Worm (Caenorhabditis elegans): ENCODE measurements around the gene K08F8.7.
A peak's percentile ranks its signal among the peaks of the same experiment; 100 is the strongest.

The K08F8.7 gene

ce11 chrII:8747246-8747938 is 7.8 kb downstream of the K08F8.7 start:
- TF ChIP-seq klf-2 (GFP tag; conservative IDR thresholded peaks at IDR 0.05) (no peak), flt-1 (GFP tag; IDR thresholded peaks at IDR 0.05) (peak; percentile 63; the same call in 1 of the 2 replicates)

ce11 chrII:8746298-8746775 is 8.8 kb downstream of the K08F8.7 start:
- no peak for TF ChIP-seq ztf-23 (GFP tag; IDR thresholded peaks at IDR 0.05)
- no peak for TF ChIP-seq tab-1 (GFP tag; IDR thresholded peaks at IDR 0.05)
- TF ChIP-seq ztf-29 (GFP tag; IDR thresholded peaks at IDR 0.05) = no peak
- TF ChIP-seq klf-2 (GFP tag; conservative IDR thresholded peaks at IDR 0.05) = no peak
- no peak for TF ChIP-seq med-1 (GFP tag; optimal IDR thresholded peaks at IDR 0.05; ENCODE audit: insufficient read depth)
- no peak for TF ChIP-seq flt-1 (GFP tag; IDR thresholded peaks at IDR 0.05)
- no peak for TF ChIP-seq cog-1 (tag; optimal IDR thresholded peaks at IDR 0.05)
- no peak for TF ChIP-seq T22C8.4 (GFP tag; IDR thresholded peaks at IDR 0.05)
- no peak for TF ChIP-seq ref-1 (GFP tag; conservative IDR thresholded peaks at IDR 0.05)

- TF ChIP-seq ref-1 (GFP tag; conservative IDR thresholded peaks at IDR 0.05) (no peak), med-1 (GFP tag; optimal IDR thresholded peaks at IDR 0.05; ENCODE audit: insufficient read depth) (no peak), cog-1 (tag; optimal IDR thresholded peaks at IDR 0.05) (no peak), ztf-23 (GFP tag; IDR thresholded peaks at IDR 0.05) (no peak), tab-1 (GFP tag; IDR thresholded peaks at IDR 0.05) (no peak), flt-1 (GFP tag; IDR thresholded peaks at IDR 0.05) (no peak), T22C8.4 (GFP tag; IDR thresholded peaks at IDR 0.05) (no peak), klf-2 (GFP tag; conservative IDR thresholded peaks at IDR 0.05) (no peak), ztf-29 (GFP tag; IDR thresholded peaks at IDR 0.05) (no peak)
These were observed 9.5 kb downstream of the K08F8.7 start for ce11 chrII:8745449-8746297.

ce11 chrII:8744555-8745448 is 10.4 kb downstream of the K08F8.7 start:
- no peak for TF ChIP-seq ztf-29 (GFP tag; IDR thresholded peaks at IDR 0.05)
- no peak for TF ChIP-seq tab-1 (GFP tag; IDR thresholded peaks at IDR 0.05)
- TF ChIP-seq klf-2 (GFP tag; conservative IDR thresholded peaks at IDR 0.05) = no peak
- no peak for TF ChIP-seq ztf-23 (GFP tag; IDR thresholded peaks at IDR 0.05)
- no peak for TF ChIP-seq med-1 (GFP tag; optimal IDR thresholded peaks at IDR 0.05; ENCODE audit: insufficient read depth)
- TF ChIP-seq T22C8.4 (GFP tag; IDR thresholded peaks at IDR 0.05) = no peak
- no peak for TF ChIP-seq cog-1 (tag; optimal IDR thresholded peaks at IDR 0.05)
- no peak for TF ChIP-seq flt-1 (GFP tag; IDR thresholded peaks at IDR 0.05)
- TF ChIP-seq ref-1 (GFP tag; conservative IDR thresholded peaks at IDR 0.05) = no peak

DNA sequence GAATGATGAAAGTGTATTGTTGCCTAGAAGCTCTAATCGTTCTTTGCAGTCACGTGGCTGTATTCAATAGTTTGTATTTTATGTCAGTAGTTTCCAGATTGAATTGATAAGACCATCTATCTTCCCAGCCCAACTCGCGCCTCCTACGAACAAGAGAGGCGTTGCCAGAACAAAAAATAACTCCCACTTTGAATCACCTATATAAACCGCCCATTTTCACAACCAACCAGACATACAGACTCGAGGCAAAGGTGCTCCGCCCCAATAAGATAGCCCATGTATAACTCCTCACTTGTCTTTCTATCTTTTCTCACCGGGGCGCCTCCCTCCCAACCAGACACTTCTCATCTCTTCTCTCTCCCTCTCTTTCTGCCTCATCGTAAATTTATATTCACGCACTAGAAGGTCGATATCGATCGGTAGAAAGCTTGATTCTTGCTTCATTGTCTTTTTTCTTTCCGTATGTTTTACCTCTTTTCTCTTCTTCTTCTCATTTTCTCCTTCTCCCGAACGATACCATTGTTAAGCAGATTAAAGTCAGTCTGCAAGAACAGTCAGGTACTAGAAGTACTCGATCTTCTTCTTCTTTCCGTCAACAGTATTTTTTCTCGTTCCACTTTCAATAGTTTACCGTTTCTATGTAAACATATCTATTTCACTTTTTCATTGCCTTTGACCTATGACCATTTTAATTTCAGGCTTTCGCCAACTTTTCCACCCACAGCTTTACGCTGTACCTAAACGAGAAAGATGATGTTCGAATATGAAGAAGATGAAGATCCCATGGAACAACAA is 11.6 kb downstream of the K08F8.7 start, which contains the start of gene mak-1:
Gene mak-1, plus strand, starts transcription at position 693 of the 795 bp plus-strand sequence.
- TF ChIP-seq T22C8.4 (GFP tag; IDR thresholded peaks at IDR 0.05) (0 out of 2 replicates have a peak, but pooled peaks have one; percentile 22), klf-2 (GFP tag; conservative IDR thresholded peaks at IDR 0.05) (no peak)

DNA sequence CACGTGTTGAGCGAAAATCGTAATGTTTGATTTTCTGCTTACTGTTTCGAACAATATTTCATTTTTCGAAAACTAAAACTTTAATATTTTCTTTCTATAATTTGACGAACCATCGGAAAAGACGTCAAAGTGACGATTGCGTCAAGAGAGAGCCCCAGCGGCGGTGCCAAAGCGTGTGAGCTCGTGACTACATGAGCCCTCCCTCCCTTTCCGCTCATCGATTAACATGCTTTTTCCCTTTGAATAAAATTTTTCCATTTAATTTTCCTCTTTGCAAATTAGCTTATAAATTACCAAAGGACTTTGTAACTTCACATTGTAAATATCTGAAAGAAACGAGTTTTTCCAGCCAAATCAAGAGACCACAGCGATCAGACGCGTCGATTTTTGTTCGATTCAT is 12.2 kb downstream of the K08F8.7 start:
- TF ChIP-seq ztf-29 (GFP tag; IDR thresholded peaks at IDR 0.05) = no peak
- no peak for TF ChIP-seq med-1 (GFP tag; optimal IDR thresholded peaks at IDR 0.05; ENCODE audit: insufficient read depth)
- TF ChIP-seq tab-1 (GFP tag; IDR thresholded peaks at IDR 0.05) = no peak
- no peak for TF ChIP-seq ref-1 (GFP tag; conservative IDR thresholded peaks at IDR 0.05)
- TF ChIP-seq klf-2 (GFP tag; conservative IDR thresholded peaks at IDR 0.05) = no peak
- TF ChIP-seq ztf-23 (GFP tag; IDR thresholded peaks at IDR 0.05) = no peak
- no peak for TF ChIP-seq flt-1 (GFP tag; IDR thresholded peaks at IDR 0.05)
- no peak for TF ChIP-seq cog-1 (tag; optimal IDR thresholded peaks at IDR 0.05)
- no peak for TF ChIP-seq T22C8.4 (GFP tag; IDR thresholded peaks at IDR 0.05)

- TF ChIP-seq cog-1 (tag; optimal IDR thresholded peaks at IDR 0.05) (no peak), ref-1 (GFP tag; conservative IDR thresholded peaks at IDR 0.05) (no peak), tab-1 (GFP tag; IDR thresholded peaks at IDR 0.05) (no peak), flt-1 (GFP tag; IDR thresholded peaks at IDR 0.05) (no peak), med-1 (GFP tag; optimal IDR thresholded peaks at IDR 0.05; ENCODE audit: insufficient read depth) (no peak), T22C8.4 (GFP tag; IDR thresholded peaks at IDR 0.05) (no peak), ztf-23 (GFP tag; IDR thresholded peaks at IDR 0.05) (no peak), klf-2 (GFP tag; conservative IDR thresholded peaks at IDR 0.05) (no peak), ztf-29 (GFP tag; IDR thresholded peaks at IDR 0.05) (no peak)
These were observed 12.9 kb downstream of the K08F8.7 start for ce11 chrII:8742006-8742847.

DNA sequence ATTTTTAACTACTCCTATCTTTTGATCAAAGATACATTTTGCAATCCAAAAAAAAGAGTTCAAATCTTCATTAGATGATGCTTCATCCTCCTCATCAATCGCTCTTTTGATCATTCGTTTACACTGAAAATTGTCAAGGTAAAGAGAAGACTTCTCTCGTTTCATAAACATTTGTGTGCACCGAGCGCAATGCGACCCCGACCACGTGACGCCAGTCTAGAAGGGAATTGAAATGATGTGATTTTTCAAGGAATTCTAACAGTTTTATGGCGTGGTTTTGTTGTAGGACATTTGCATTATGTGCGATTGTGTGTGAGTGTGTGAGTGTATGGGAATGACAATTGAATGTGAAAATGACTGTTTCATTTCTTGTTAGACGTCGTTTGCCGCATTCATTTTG is 13.9 kb downstream of the K08F8.7 start:
- TF ChIP-seq T22C8.4 (GFP tag; IDR thresholded peaks at IDR 0.05) (no peak), ref-1 (GFP tag; conservative IDR thresholded peaks at IDR 0.05) (no peak), flt-1 (GFP tag; IDR thresholded peaks at IDR 0.05) (no peak), cog-1 (tag; optimal IDR thresholded peaks at IDR 0.05) (no peak), med-1 (GFP tag; optimal IDR thresholded peaks at IDR 0.05; ENCODE audit: insufficient read depth) (no peak), ztf-23 (GFP tag; IDR thresholded peaks at IDR 0.05) (no peak), klf-2 (GFP tag; conservative IDR thresholded peaks at IDR 0.05) (no peak), tab-1 (GFP tag; IDR thresholded peaks at IDR 0.05) (no peak), ztf-29 (GFP tag; IDR thresholded peaks at IDR 0.05) (no peak)
